Worm (Caenorhabditis elegans) whole organism, L4/young adult: ENCODE results near the gene unc-105.

Experiments used
- W03F9.2 ChIP-seq: fragments of 150-350 bp; optimal IDR thresholded peaks from 2 replicates; lab custom pipeline; 2014; ENCODE audit warnings: missing biosample characterization, missing genetic modification characterization
- him-1 ChIP-seq: sonication (generic microtip); optimal IDR thresholded peaks from 2 replicates; lab custom pipeline; 2016; ENCODE audit warnings: missing genotype, missing genetic modification reagents, missing genetic modification characterization, missing compliant biosample characterization

ce11 chrII:8092537-8092936 lies 23.7 kb upstream of the unc-105 start, which contains the start of gene ltd-1:
- TF ChIP-seq him-1 (tag; lab: Kevin White, UChicago) (no peak), W03F9.2 (tag; lab: Kevin White, UChicago) (no peak)
